Worm (Caenorhabditis elegans) whole organism, late embryonic: Measurements from ENCODE around the gene T23G4.2.

Experiments used
- ama-1 ChIP-seq: fragments of 150-350 bp; optimal IDR thresholded peaks from 2 replicates; lab custom pipeline; 2014
- elt-2 ChIP-seq: sonication (generic microtip); optimal IDR thresholded peaks from 2 replicates; lab custom pipeline; 2016; ENCODE audit warnings: missing genetic modification reagents, missing genetic modification characterization, missing compliant biosample characterization
- ets-4 ChIP-seq: sonication (generic microtip); optimal IDR thresholded peaks from 2 replicates; lab custom pipeline; 2016; ENCODE audit warnings: missing genetic modification characterization, missing compliant biosample characterization
- hlh-13 ChIP-seq: fragments of 200-800 bp; sonication (Bioruptor generic); optimal IDR thresholded peaks from 2 replicates; lab custom pipeline; 2018; ENCODE audit warnings: mild to moderate bottlenecking, missing genetic modification characterization, missing compliant biosample characterization
- lin-11 ChIP-seq: fragments of 200-800 bp; sonication (Bioruptor generic); optimal IDR thresholded peaks from 2 replicates; lab custom pipeline; 2018; ENCODE audit warnings: mild to moderate bottlenecking, missing genetic modification characterization, missing compliant biosample characterization
- madf-2 ChIP-seq: sonication (generic microtip); optimal IDR thresholded peaks from 2 replicates; lab custom pipeline; 2017; ENCODE audit warnings: missing genetic modification characterization, missing compliant biosample characterization
- nhr-11 ChIP-seq: fragments of 150-350 bp; optimal IDR thresholded peaks from 2 replicates; lab custom pipeline; 2014; ENCODE audit warnings: missing biosample characterization, missing genetic modification characterization
- nhr-232 ChIP-seq: sonication (generic microtip); optimal IDR thresholded peaks from 2 replicates; lab custom pipeline; 2016; ENCODE audit warnings: missing genetic modification characterization, missing compliant biosample characterization
- pat-9 ChIP-seq: fragments of 200-800 bp; sonication (Bioruptor generic); optimal IDR thresholded peaks from 2 replicates; lab custom pipeline; 2018; ENCODE audit warnings: mild to moderate bottlenecking, missing genetic modification characterization, moderate library complexity, missing compliant biosample characterization
- pha-4 ChIP-seq: fragments of 150-350 bp; optimal IDR thresholded peaks from 2 replicates; lab custom pipeline; 2018; ENCODE audit warnings: missing biosample characterization, missing genetic modification reagents, missing genetic modification characterization
- ztf-16 ChIP-seq: sonication (generic microtip); optimal IDR thresholded peaks from 2 replicates; lab custom pipeline; 2017; ENCODE audit warnings: missing genetic modification characterization, missing compliant biosample characterization

ce11 chrIV:13693976-13694375 is 4.6 kb upstream of the T23G4.2 start:
- no peak for TF ChIP-seq lin-11 (tag; lab: Kevin White, UChicago)
- no peak for TF ChIP-seq nhr-11 (tag; lab: Kevin White, UChicago)
- TF ChIP-seq nhr-232 = no peak
- no peak for TF ChIP-seq ama-1 (lab: Kevin White, UChicago)
- TF ChIP-seq ztf-16 (tag; lab: Kevin White, UChicago) = no peak
- TF ChIP-seq ets-4 (tag; lab: Kevin White, UChicago) = no peak
- no peak for TF ChIP-seq pat-9 (tag; lab: Kevin White, UChicago)
- TF ChIP-seq pha-4 (tag; lab: Kevin White, UChicago) = no peak
- TF ChIP-seq elt-2 (tag; lab: Kevin White, UChicago) = no peak
- TF ChIP-seq madf-2 (tag; lab: Kevin White, UChicago) = no peak
- TF ChIP-seq hlh-13 (GFP tag; lab: Kevin White, UChicago) = no peak
